Worm (Caenorhabditis elegans): Measurements from ENCODE around the gene Y4C6B.1.

Y4C6B.1 gene

ce11 chrIV:5353364-5353763, 924 bp upstream of the Y4C6B.1 start, which contains the start of gene Y4C6B.7:
TSS of gene Y4C6B.7 (minus strand) at chrIV:5353464.
- TF ChIP-seq K09A11.1 (tag; optimal IDR thresholded peaks at IDR 0.05; ENCODE audit: insufficient read depth) (no peak), ceh-19 (GFP tag; optimal IDR thresholded peaks at IDR 0.05) (no peak), ceh-18 (tag; optimal IDR thresholded peaks at IDR 0.05) (no peak)

- TF ChIP-seq ttx-3 (tag; optimal IDR thresholded peaks at IDR 0.05): no peak
- no peak for TF ChIP-seq ceh-2 (tag; optimal IDR thresholded peaks at IDR 0.05)
- TF ChIP-seq hlh-8 (tag; optimal IDR thresholded peaks at IDR 0.05): no peak
- no peak for TF ChIP-seq Y22D7AL.16 (tag; optimal IDR thresholded peaks at IDR 0.05)
- TF ChIP-seq ceh-34 (tag; optimal IDR thresholded peaks at IDR 0.05): no peak
- TF ChIP-seq ceh-14 (tag; optimal IDR thresholded peaks at IDR 0.05): no peak
- no peak for TF ChIP-seq sdc-2 (tag; optimal IDR thresholded peaks at IDR 0.05)
These were observed 276 bp downstream of the Y4C6B.1 start for ce11 chrIV:5354564-5354963.

ce11 chrIV:5360533-5360932, 6.2 kb downstream of the Y4C6B.1 start, which contains the start of gene F41H10.5:
TSS of gene F41H10.5 (plus strand) at chrIV:5360907.
- TF ChIP-seq pha-2 (tag; optimal IDR thresholded peaks at IDR 0.05): no peak
- TF ChIP-seq hlh-8 (tag; optimal IDR thresholded peaks at IDR 0.05): no peak
- TF ChIP-seq ztf-16 (tag; optimal IDR thresholded peaks at IDR 0.05): no peak
- TF ChIP-seq nfya-1 (tag; optimal IDR thresholded peaks at IDR 0.05): peak; percentile 75
- no peak for TF ChIP-seq che-1 (tag; optimal IDR thresholded peaks at IDR 0.05)
- TF ChIP-seq mec-3 (tag; optimal IDR thresholded peaks at IDR 0.05; ENCODE audit: borderline replicate concordance): no peak
- no peak for TF ChIP-seq gmeb-2 (tag; optimal IDR thresholded peaks at IDR 0.05)
- TF ChIP-seq madf-2 (tag; optimal IDR thresholded peaks at IDR 0.05): no peak

- TF ChIP-seq zip-5 (tag; optimal IDR thresholded peaks at IDR 0.05) (peak; percentile 23), ceh-6 (GFP tag; optimal IDR thresholded peaks at IDR 0.05) (no peak), nfya-1 (tag; optimal IDR thresholded peaks at IDR 0.05) (peak; percentile 33), fkh-6 (tag; optimal IDR thresholded peaks at IDR 0.05) (no peak), ama-1 (optimal IDR thresholded peaks at IDR 0.05) (no peak), hlh-13 (GFP tag; optimal IDR thresholded peaks at IDR 0.05) (no peak), hlh-8 (tag; optimal IDR thresholded peaks at IDR 0.05) (peak; percentile 36), hlh-30 (tag; optimal IDR thresholded peaks at IDR 0.05; ENCODE audit: insufficient read depth) (peak; percentile 82), pag-3 (tag; optimal IDR thresholded peaks at IDR 0.05; ENCODE audit: borderline replicate concordance) (no peak), ceh-31 (tag; optimal IDR thresholded peaks at IDR 0.05) (peak; percentile 90), ceh-2 (tag; optimal IDR thresholded peaks at IDR 0.05) (peak; percentile 69), elt-2 (tag; optimal IDR thresholded peaks at IDR 0.05) (peak; percentile 37), tbx-7 (tag; optimal IDR thresholded peaks at IDR 0.05) (peak; percentile 54), tbx-2 (tag; optimal IDR thresholded peaks at IDR 0.05) (peak; percentile 73), rnt-1 (tag; optimal IDR thresholded peaks at IDR 0.05) (peak; percentile 49), ref-2 (tag; optimal IDR thresholded peaks at IDR 0.05) (peak; percentile 24), pqm-1 (tag; optimal IDR thresholded peaks at IDR 0.05) (no peak), pax-1 (tag; optimal IDR thresholded peaks at IDR 0.05) (peak; percentile 65), C08G9.2 (tag; optimal IDR thresholded peaks at IDR 0.05) (peak; percentile 88), ets-4 (tag; optimal IDR thresholded peaks at IDR 0.05) (peak; percentile 51), syd-9 (tag; optimal IDR thresholded peaks at IDR 0.05) (no peak)
These were observed 9.9 kb downstream of the Y4C6B.1 start, which contains the start of the genes hda-6 and F41H10.4 for ce11 chrIV:5364135-5364609. TSS of gene hda-6 (minus strand) at chrIV:5364306. TSS of gene F41H10.4 (plus strand) at chrIV:5364559.

ce11 chrIV:5366567-5366966, 12.3 kb downstream of the Y4C6B.1 start, which contains the start of gene sand-1:
TSS of gene sand-1 (plus strand) at chrIV:5366867.
- no peak for TF ChIP-seq elt-2 (tag; optimal IDR thresholded peaks at IDR 0.05)
- no peak for TF ChIP-seq ceh-48 (tag; optimal IDR thresholded peaks at IDR 0.05)
- no peak for TF ChIP-seq unc-42 (tag; optimal IDR thresholded peaks at IDR 0.05)
- TF ChIP-seq pqm-1 (tag; optimal IDR thresholded peaks at IDR 0.05): no peak
- no peak for TF ChIP-seq hlh-15 (tag; optimal IDR thresholded peaks at IDR 0.05)
- TF ChIP-seq T23F11.4 (GFP tag; optimal IDR thresholded peaks at IDR 0.05): no peak

Data from whole organism, late embryonic.